Worm (Caenorhabditis elegans): ENCODE measurements around the gene unc-3.

unc-3 gene

DNA sequence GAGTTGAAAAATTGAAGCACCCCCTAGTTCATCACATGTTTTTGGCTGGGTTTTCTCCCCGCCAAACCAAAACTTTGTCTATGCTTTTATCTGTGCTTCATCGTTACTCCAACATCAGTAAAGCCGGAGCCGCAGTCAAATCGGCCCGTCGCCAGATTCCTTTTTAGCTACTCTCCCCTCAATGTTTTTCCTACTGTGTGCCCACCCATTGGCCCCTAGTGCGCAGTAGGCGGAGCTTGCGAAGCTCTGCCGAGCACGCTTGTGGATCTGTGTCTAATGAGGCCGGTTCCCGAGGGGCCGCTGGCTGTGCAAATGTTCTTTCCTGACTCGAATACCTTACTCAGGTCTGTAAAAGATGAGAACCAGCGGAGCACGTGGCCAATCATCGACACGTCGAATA, 3.0 kb downstream of the unc-3 start (continued):
- TF ChIP-seq cey-2 (tag; optimal IDR thresholded peaks at IDR 0.05; ENCODE audit: borderline replicate concordance, insufficient read depth): no peak
- TF ChIP-seq nhr-11 (tag; optimal IDR thresholded peaks at IDR 0.05): no peak

DNA sequence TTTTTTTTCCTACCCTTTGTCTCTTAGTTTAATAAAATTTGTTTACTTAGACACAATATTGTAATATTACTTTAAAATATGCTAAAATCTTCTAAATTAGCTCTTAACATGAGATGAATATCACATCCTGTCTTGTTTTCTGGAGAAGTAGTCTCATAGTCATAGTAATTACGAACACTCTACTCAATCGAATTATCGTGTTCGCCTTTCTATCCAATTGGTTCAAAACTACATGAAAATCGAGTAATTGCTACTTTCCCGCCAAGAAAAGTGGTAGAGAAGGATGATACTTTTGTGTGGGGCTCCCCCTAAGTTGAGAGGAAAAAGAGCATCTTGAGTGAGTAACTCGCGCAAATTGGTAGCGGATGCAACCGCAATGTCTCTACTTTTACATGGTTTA, 4.8 kb downstream of the unc-3 start:
- TF ChIP-seq zfp-3 (GFP tag; conservative IDR thresholded peaks at IDR 0.05) (no peak), daf-19 (GFP tag; conservative IDR thresholded peaks at IDR 0.05) (no peak), lin-13 (GFP tag; optimal IDR thresholded peaks at IDR 0.05) (no peak), gei-8 (GFP tag; optimal IDR thresholded peaks at IDR 0.05) (no peak), lim-7 (GFP tag; IDR thresholded peaks at IDR 0.05) (no peak), arid-1 (GFP tag; conservative IDR thresholded peaks at IDR 0.05) (no peak), Y5F2A.4 (GFP tag; optimal IDR thresholded peaks at IDR 0.05) (no peak), dpl-1 (GFP tag; optimal IDR thresholded peaks at IDR 0.05) (no peak), T20F7.1 (GFP tag; optimal IDR thresholded peaks at IDR 0.05) (no peak), ceh-62 (tag; optimal IDR thresholded peaks at IDR 0.05) (no peak), aly-2 (tag; optimal IDR thresholded peaks at IDR 0.05) (no peak), daf-8 (GFP tag; IDR thresholded peaks at IDR 0.05) (no peak), unc-62 (GFP tag; optimal IDR thresholded peaks at IDR 0.05 in 1 of 2) (no peak), unc-62 (tag; optimal IDR thresholded peaks at IDR 0.05) (no peak), dve-1 (tag; optimal IDR thresholded peaks at IDR 0.05; ENCODE audit: insufficient read depth) (no peak), mxl-3 (GFP tag; optimal IDR thresholded peaks at IDR 0.05) (no peak), php-3 (GFP tag; IDR thresholded peaks at IDR 0.05) (no peak), mxl-2 (GFP tag; conservative IDR thresholded peaks at IDR 0.05) (no peak), R02D3.7 (tag; optimal IDR thresholded peaks at IDR 0.05) (no peak)

DNA sequence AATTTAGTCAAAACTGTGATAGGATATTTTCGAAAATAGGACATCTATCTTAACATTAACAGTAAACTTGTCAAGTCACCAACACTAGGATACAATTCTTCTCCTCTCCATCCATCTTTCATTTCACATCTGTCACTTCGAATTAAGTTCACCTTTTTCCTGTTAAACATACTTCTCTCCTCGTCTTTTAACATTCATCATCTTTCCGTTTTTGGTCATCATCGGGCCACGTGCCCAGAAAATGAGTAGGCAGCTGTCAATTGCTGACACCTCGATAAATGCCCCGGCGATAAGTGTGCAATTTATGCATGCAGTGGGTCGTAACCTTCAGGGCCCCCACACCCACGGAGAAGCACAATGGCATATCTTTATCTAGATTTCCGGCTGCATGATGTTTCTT, 6.8 kb downstream of the unc-3 start:
- TF ChIP-seq arid-1 (GFP tag; conservative IDR thresholded peaks at IDR 0.05) (no peak), lin-29 (GFP tag; IDR thresholded peaks at IDR 0.05) (no peak), ctbp-1 (GFP tag; IDR thresholded peaks at IDR 0.05) (no peak), nhr-28 (tag; optimal IDR thresholded peaks at IDR 0.05) (peak; percentile 34), daf-19 (GFP tag; conservative IDR thresholded peaks at IDR 0.05) (no peak), nhr-102 (tag; optimal IDR thresholded peaks at IDR 0.05) (no peak), nhr-10 (tag; optimal IDR thresholded peaks at IDR 0.05) (no peak), zip-2 (tag; optimal IDR thresholded peaks at IDR 0.05) (no peak), dmd-6 (GFP tag; IDR thresholded peaks at IDR 0.05) (peak; percentile 77), zip-11 (GFP tag; IDR thresholded peaks at IDR 0.05) (no peak), jun-1 (tag; optimal IDR thresholded peaks at IDR 0.05) (no peak), nhr-111 (GFP tag; optimal IDR thresholded peaks at IDR 0.05) (no peak), ceh-44 (GFP tag; IDR thresholded peaks at IDR 0.05) (no peak), hlh-30 (tag; optimal IDR thresholded peaks at IDR 0.05; ENCODE audit: insufficient read depth) (peak; percentile 30), hlh-11 (tag; optimal IDR thresholded peaks at IDR 0.05) (peak; percentile 22), lin-1 (GFP tag; IDR thresholded peaks at IDR 0.05) (no peak), lin-39 (tag; optimal IDR thresholded peaks at IDR 0.05) (no peak), duxl-1 (tag; optimal IDR thresholded peaks at IDR 0.05; ENCODE audit: poor library complexity) (no peak), mxl-3 (GFP tag; optimal IDR thresholded peaks at IDR 0.05) (peak; percentile 25), unc-62 (GFP tag; optimal IDR thresholded peaks at IDR 0.05 in 1 of 2) (peak in 1 of 2 experiments; percentile 89), unc-62 (tag; optimal IDR thresholded peaks at IDR 0.05) (no peak), dve-1 (tag; optimal IDR thresholded peaks at IDR 0.05; ENCODE audit: insufficient read depth) (no peak), skn-1 (tag; optimal IDR thresholded peaks at IDR 0.05) (no peak), attf-4 (tag; optimal IDR thresholded peaks at IDR 0.05) (no peak), F49E8.2 (tag; optimal IDR thresholded peaks at IDR 0.05; ENCODE audit: borderline replicate concordance) (no peak), nhr-41 (GFP tag; IDR thresholded peaks at IDR 0.05) (no peak), unc-130 (GFP tag; optimal IDR thresholded peaks at IDR 0.05) (no peak), mdl-1 (tag; optimal IDR thresholded peaks at IDR 0.05) (peak in 1 of 2 experiments; percentile 33), ceh-20 (GFP tag; IDR thresholded peaks at IDR 0.05) (peak; percentile 83; the same call in 1 of the 2 replicates)

Data from whole organism, L4 larva.